Worm (Caenorhabditis elegans) whole organism, young adult: ENCODE measurements around the gene col-148.

ENCODE experiments used
- B0019.2 ChIP-seq: fragments of 200-800 bp; sonication (Bioruptor generic); conservative IDR thresholded peaks from 2 replicates; pipeline ENCODE4 v1.3.6; 2022; ENCODE audit warnings: missing genetic modification reagents, missing genetic modification characterization, missing compliant biosample characterization
- F52B5.7 ChIP-seq: sonication (generic microtip); optimal IDR thresholded peaks from 2 replicates; lab custom pipeline; 2016; ENCODE audit warnings: mild to moderate bottlenecking, missing genetic modification characterization, missing compliant biosample characterization
- aptf-2 ChIP-seq: fragments of 200-800 bp; sonication (Bioruptor generic); conservative IDR thresholded peaks from 2 replicates; pipeline ENCODE4 v1.3.6; 2022; ENCODE audit warnings: missing genetic modification reagents, missing genetic modification characterization, missing compliant biosample characterization
- attf-3 ChIP-seq: fragments of 200-800 bp; sonication (Bioruptor generic); conservative IDR thresholded peaks from 2 replicates; pipeline ENCODE4 v1.3.6; 2022; ENCODE audit warnings: missing genetic modification reagents, missing genetic modification characterization, missing compliant biosample characterization
- cebp-2 ChIP-seq: fragments of 200-800 bp; sonication (Bioruptor generic); IDR thresholded peaks from 2 replicates; pipeline ENCODE4 v1.3.6; 2022; ENCODE audit warnings: missing genetic modification characterization, missing compliant biosample characterization
- ceh-100 ChIP-seq: fragments of 200-800 bp; sonication (Bioruptor generic); IDR thresholded peaks from 2 replicates; pipeline ENCODE4 v1.3.6; 2022; ENCODE audit warnings: missing genetic modification reagents, missing genetic modification characterization, missing compliant biosample characterization
- egl-18 ChIP-seq: fragments of 200-800 bp; sonication (Bioruptor generic); IDR thresholded peaks from 2 replicates; pipeline ENCODE4 v1.3.6; 2022; ENCODE audit warnings: missing genetic modification reagents, missing genetic modification characterization, missing compliant biosample characterization
- egrh-3 ChIP-seq: fragments of 200-800 bp; sonication (Bioruptor generic); IDR thresholded peaks from 2 replicates; pipeline ENCODE4 v1.3.6; 2022; ENCODE audit warnings: missing genetic modification reagents, missing genetic modification characterization, missing compliant biosample characterization
- ets-4 ChIP-seq: fragments of 200-800 bp; sonication (Bioruptor generic); optimal IDR thresholded peaks from 2 replicates; lab custom pipeline; 2018; ENCODE audit warnings: mild to moderate bottlenecking, missing genetic modification characterization, missing compliant biosample characterization
- hsf-1 ChIP-seq: fragments of 200-800 bp; sonication (Bioruptor generic); IDR thresholded peaks from 2 replicates; pipeline ENCODE4 v1.3.6; 2022; ENCODE audit warnings: missing genetic modification reagents, missing genetic modification characterization, missing compliant biosample characterization
- pbrm-1 ChIP-seq: fragments of 200-800 bp; sonication (Bioruptor generic); IDR thresholded peaks from 2 replicates; pipeline ENCODE4 v1.3.6; 2022; ENCODE audit warnings: missing genetic modification reagents, missing genetic modification characterization, missing compliant biosample characterization
- pha-4 ChIP-seq: fragments of 150-350 bp; sonication (generic microtip); optimal IDR thresholded peaks from 2 replicates; lab custom pipeline; 2014; ENCODE audit warnings: missing biosample characterization, missing genetic modification reagents, missing genetic modification characterization
- snpc-4 ChIP-seq, 5 experiments: fragments of 150-350 bp in 1 of 5; sonication (generic microtip) in 4 of 5; optimal IDR thresholded peaks; 2 replicates each; lab custom pipeline; 2014 to 2018; ENCODE audit warnings: missing genetic modification characterization in 5 of 5, missing biosample characterization in 3 of 5, antibody characterized with exemption in 2 of 5, mild to moderate bottlenecking in 2 of 5, missing compliant biosample characterization in 2 of 5, missing genotype in 2 of 5, moderate library complexity in 2 of 5, missing genetic modification reagents in 1 of 5
- unc-62 ChIP-seq: fragments of 150-350 bp; optimal IDR thresholded peaks from 2 replicates; lab custom pipeline; 2014; ENCODE audit warnings: missing biosample characterization, missing genetic modification reagents, missing genetic modification characterization

DNA sequence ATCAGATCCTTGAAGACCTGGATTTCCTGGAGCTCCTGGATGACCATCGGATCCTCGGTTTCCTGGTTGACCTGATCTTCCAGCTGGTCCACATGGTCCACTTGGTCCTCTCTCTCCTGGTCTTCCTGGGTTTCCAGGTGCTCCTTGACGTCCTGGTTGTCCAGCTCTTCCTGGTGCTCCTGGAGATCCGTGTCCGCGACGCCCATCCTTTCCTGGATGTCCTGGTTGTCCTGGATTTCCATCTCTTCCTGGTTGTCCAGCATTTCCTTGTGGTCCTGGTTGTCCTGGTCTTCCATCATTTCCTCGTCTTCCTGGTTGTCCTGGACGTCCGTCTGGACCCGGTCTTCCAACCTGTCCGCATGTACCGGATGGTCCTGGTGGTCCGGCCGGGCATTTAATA lies 50.3 kb downstream of the col-148 start:
- TF ChIP-seq ceh-100 (GFP tag; lab: Robert Waterston, UW) = no peak
- no peak for TF ChIP-seq F52B5.7
- no peak for TF ChIP-seq cebp-2 (GFP tag; lab: Robert Waterston, UW)
- no peak for TF ChIP-seq hsf-1
- no peak for TF ChIP-seq attf-3 (GFP tag; lab: Robert Waterston, UW)
- no peak for TF ChIP-seq B0019.2 (GFP tag; lab: Robert Waterston, UW)
- TF ChIP-seq aptf-2 (GFP tag; lab: Robert Waterston, UW) = no peak
- no peak for TF ChIP-seq unc-62 (GFP tag; lab: Kevin White, UChicago)
- TF ChIP-seq snpc-4 (GFP tag; optimal IDR thresholded peaks at IDR 0.05; lab: Kevin White, UChicago) = no peak
- TF ChIP-seq snpc-4 (tag; optimal IDR thresholded peaks at IDR 0.05; lab: Kevin White, UChicago) = no peak
- TF ChIP-seq egrh-3 (GFP tag; lab: Robert Waterston, UW) = no peak; the same call in 1 of the 2 replicates
- TF ChIP-seq pha-4 (tag; lab: Kevin White, UChicago) = no peak
- TF ChIP-seq egl-18 (GFP tag; lab: Robert Waterston, UW) = no peak
- no peak for TF ChIP-seq pbrm-1 (GFP tag; lab: Robert Waterston, UW)
- no peak for TF ChIP-seq ets-4
